Fruit fly (Drosophila melanogaster): Measurements from ENCODE around the gene CG33509.

Gene CG33509

DNA sequence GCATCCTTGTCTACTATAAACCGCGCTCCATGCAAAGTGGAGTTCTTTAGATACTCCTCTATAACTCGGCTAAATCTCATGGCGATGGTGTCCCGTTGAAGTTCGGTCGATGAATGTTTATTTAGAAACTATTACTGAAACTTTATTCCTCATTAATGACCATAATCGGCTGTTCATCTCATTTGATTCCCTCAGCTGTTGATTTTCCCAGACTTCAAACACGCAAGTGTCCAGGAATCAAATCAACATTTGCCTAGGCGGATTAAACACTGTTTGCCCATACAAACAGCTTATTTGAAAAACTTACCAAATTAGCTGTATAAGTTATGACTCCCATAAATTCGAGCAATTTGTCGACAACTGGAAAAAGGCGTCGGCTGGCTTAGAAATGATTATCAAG, 2.3 kb upstream of the CG33509 start, which contains the start of gene ppk13:
TSS of gene ppk13 (minus strand) at position 101 of the 400 bp plus-strand sequence.
- TF ChIP-seq CTCF (optimal IDR thresholded peaks at IDR 0.05) (no peak), CG8478 (optimal IDR thresholded peaks at IDR 0.05) (no peak)

dm6 chr2L:21084268-21084667, 2.0 kb downstream of the CG33509 start, which contains the start of gene CG33510:
CG33510 (minus strand) TSS chr2L:21084326.
- TF ChIP-seq CTCF (optimal IDR thresholded peaks at IDR 0.05), result no peak
- TF ChIP-seq CG8478 (optimal IDR thresholded peaks at IDR 0.05), result no peak

DNA sequence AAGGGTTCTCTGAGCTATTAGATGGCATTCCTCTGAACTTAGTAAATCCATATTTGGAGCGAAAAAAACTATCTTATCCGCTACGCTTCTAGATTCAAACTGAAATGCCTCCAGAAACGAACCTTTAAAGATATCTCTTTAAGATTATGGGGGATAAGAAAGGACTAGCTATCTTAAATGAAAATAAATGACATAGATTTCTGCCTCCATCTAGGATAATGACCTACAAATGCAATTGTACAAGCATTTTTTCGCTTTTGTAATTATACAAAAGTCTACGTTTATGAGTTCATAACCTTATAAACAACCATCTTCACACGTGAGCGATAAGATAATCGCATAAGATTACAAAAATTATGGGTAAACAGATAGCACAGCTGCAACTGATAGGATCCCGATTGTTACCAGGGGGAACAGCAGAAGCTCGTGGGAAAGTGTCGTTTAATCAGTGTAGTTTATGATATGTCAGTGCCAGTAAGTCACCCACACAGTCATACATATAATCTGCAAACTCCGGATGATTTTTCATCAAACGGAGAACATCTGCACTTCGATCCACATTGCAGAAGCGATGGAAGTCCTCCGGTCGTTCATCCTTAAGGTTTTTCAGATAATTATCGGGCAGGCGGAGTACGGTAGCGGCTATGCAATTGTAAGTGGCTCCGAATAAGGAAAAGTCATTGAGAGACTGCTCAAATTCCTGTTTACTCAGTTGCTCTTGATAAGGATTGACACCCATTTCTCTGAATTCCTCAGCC, 3.7 kb downstream of the CG33509 start, which contains the start of gene CG33511:
TSS of gene CG33511 (minus strand) at position 51 of the 758 bp plus-strand sequence.
- TF ChIP-seq CG8478 (optimal IDR thresholded peaks at IDR 0.05), result no peak
- TF ChIP-seq CTCF (optimal IDR thresholded peaks at IDR 0.05), result no peak

DNA sequence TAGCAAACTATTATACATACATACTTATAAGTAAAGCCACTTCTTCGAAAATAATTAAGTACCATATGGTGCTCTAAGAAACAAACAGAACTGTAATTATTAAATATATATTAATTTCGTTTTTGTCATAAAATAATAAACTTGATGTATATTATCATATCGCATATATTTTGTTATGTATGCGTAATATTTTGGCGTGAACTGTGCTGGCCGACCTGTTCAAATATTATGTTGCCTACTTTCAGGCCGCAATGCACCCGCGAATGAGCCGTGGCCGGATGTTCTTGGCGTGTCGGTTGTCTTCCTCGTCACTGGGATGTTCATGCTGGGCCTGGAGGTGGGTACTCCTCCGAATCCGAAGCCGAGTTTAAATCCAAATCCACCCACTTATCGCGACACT, 8.5 kb downstream of the CG33509 start:
- TF ChIP-seq CG8478 (optimal IDR thresholded peaks at IDR 0.05), result no peak
- no peak for TF ChIP-seq CTCF (optimal IDR thresholded peaks at IDR 0.05)

DNA sequence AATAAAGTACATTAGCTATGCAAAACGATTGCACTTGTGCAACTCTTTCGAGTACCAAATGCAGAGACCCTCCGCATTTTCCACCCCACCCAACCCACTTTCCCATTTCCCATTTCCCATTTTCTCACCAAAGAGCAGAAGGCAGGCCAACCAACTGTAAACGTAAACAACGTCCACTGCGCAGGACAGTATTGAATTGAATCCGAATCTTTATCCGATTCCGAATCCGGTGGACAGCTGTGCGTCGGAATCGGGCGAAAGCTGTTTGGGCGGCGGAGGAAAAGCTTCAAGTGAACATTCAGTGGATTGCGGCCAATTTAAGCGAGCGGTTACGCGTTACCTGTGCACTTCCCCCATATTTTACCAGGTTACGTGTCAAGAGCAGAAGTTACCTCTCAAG, 11.2 kb downstream of the CG33509 start, which contains the start of gene tadr:
TSS of gene tadr (plus strand) at position 301 of the 400 bp plus-strand sequence.
- TF ChIP-seq CTCF (optimal IDR thresholded peaks at IDR 0.05) (no peak), CG8478 (optimal IDR thresholded peaks at IDR 0.05) (no peak)

DNA sequence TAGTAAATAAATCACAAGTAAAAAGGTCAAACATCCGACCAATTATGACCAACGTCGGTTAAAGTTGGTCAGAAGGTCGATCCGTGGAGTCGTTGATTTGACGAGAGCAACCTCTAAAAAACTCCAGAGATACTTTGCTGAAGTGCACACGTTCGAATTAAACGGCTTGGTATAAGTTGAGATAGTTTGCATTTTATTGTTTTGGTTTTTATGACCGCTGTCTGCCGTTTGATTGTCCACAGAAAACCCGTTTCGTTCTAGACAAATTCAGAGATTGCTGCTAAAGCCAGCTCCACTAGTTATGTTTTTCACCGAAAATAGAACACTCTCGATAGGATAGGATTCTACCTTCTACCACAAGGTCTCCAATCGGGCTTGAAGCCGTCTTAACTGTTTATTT, 12.5 kb downstream of the CG33509 start:
- TF ChIP-seq CG8478 (optimal IDR thresholded peaks at IDR 0.05), result no peak
- TF ChIP-seq CTCF (optimal IDR thresholded peaks at IDR 0.05), result no peak

DNA sequence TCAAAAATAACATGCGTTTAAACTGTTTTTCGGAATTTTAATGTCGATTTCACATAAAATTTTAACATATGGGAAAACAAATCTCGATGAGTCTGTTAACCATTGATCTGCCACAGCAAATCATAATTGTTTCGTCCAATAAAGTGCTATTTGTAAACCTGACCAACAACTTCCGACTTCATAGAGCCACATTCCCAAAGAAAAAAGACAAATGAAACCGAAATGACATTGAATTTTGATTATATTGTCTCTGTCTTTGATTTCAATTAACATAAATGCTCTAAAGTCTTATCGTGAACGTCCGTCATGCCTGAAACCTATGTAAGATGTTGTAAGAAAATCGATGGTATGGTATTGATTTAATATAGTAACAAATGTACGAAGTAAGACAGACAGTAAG, 13.0 kb downstream of the CG33509 start:
- TF ChIP-seq CTCF (optimal IDR thresholded peaks at IDR 0.05), result no peak
- TF ChIP-seq CG8478 (optimal IDR thresholded peaks at IDR 0.05), result no peak

dm6 chr2L:21072389-21072788, 13.9 kb downstream of the CG33509 start:
- no peak for TF ChIP-seq CG8478 (optimal IDR thresholded peaks at IDR 0.05)

DNA sequence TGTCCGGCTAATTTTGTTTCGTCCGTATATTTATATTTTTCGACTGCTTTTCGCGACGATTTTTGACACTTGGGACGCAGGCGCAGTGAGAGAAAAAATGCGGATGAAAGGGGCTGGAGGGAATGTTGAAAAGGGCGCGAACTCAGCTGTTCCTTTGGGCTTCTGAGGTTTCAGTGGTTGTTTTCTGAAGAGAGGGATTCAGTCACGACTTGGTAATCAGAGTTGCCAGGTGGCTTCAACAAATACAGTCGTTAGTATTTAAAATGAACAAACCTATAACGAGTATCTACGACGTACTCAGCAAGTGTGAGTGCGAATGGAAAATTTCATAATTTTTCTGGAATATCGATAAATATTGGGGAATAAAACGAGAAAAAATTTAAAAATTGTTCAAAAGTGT, 14.9 kb downstream of the CG33509 start, which contains the start of gene CG9265:
TSS of gene CG9265 (minus strand) at position 68 of the 400 bp plus-strand sequence.
- TF ChIP-seq CTCF (optimal IDR thresholded peaks at IDR 0.05) (no peak), CG8478 (optimal IDR thresholded peaks at IDR 0.05) (no peak)

- TF ChIP-seq CG8478 (optimal IDR thresholded peaks at IDR 0.05) (no peak), CTCF (optimal IDR thresholded peaks at IDR 0.05) (no peak)
Measured at dm6 chr2L:21070825-21071224, 15.5 kb downstream of the CG33509 start.

- no peak for TF ChIP-seq CG8478 (optimal IDR thresholded peaks at IDR 0.05)
- TF ChIP-seq CTCF (optimal IDR thresholded peaks at IDR 0.05), result no peak
Measured at dm6 chr2L:21069776-21070175, 16.5 kb downstream of the CG33509 start.

DNA sequence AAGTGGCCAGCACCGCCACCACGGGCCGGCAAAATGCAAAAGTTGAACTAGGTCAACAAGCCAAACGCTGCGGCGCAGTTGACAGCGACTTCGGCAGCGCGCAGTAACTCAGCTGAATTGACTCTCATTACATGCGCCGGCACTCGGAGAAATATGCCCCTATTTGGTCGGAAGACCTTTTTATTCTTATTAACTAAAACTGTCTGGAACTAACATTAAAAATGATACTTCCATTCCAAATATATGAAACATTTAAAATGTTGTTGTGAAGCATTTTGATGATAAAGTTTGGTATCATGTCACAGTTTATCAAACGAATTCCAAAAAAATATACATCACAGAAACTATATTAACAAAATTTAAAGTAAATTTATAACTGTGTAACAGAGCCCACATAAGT, 19.2 kb downstream of the CG33509 start:
- TF ChIP-seq CTCF (optimal IDR thresholded peaks at IDR 0.05), result no peak
- TF ChIP-seq CG8478 (optimal IDR thresholded peaks at IDR 0.05), result no peak

- no peak for TF ChIP-seq CTCF (optimal IDR thresholded peaks at IDR 0.05)
- TF ChIP-seq CG8478 (optimal IDR thresholded peaks at IDR 0.05), result no peak
Measured at dm6 chr2L:21065889-21066288, 20.4 kb downstream of the CG33509 start.

- TF ChIP-seq CTCF (optimal IDR thresholded peaks at IDR 0.05) (no peak), CG8478 (optimal IDR thresholded peaks at IDR 0.05) (no peak)
Measured at dm6 chr2L:21062611-21063010, 23.7 kb downstream of the CG33509 start.

- no peak for TF ChIP-seq CG8478 (optimal IDR thresholded peaks at IDR 0.05)
- no peak for TF ChIP-seq CTCF (optimal IDR thresholded peaks at IDR 0.05)
Measured at dm6 chr2L:21061591-21061990, 24.7 kb downstream of the CG33509 start.

DNA sequence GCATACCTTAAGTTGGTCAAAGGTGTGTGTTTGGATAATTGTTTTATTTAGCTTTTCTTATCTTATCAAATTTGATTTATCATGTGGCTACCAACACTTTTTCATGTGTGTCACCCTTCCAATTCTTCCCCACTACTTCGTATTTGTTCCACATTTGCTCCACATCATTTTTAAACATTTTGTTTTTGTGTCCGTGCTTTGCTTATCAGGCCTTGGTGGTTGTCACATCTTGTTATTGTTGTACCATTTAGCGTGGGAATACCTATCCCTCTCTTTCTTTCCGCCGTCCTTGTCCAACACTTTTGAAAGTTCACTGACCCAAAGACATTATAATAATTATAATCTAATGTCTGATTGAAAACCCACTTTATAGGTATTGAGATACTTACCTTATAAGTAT, 32.7 kb downstream of the CG33509 start:
- TF ChIP-seq CG8478 (optimal IDR thresholded peaks at IDR 0.05) (no peak), CTCF (optimal IDR thresholded peaks at IDR 0.05) (no peak)

Measured in S2 (cell line).